Fruit fly (Drosophila melanogaster) whole organism, embryonic: Measurements from ENCODE around the gene Syx13.
A peak's percentile ranks its signal among the peaks of the same experiment; 100 is the strongest.

Source experiments
- Atf-2 ChIP-seq: fragments of 200-800 bp; sonication (Bioruptor generic); optimal IDR thresholded peaks from 2 replicates; lab custom pipeline; 2016; ENCODE audit warnings: missing biosample characterization, missing genetic modification characterization
- Atf6 ChIP-seq: fragments of 200-800 bp; sonication (Bioruptor generic); IDR thresholded peaks from 2 replicates; pipeline ENCODE4 v1.3.6; 2022; ENCODE audit warnings: missing biosample characterization, missing genetic modification characterization
- B-H2 ChIP-seq: fragments of 200-800 bp; sonication (Bioruptor generic); optimal IDR thresholded peaks from 2 replicates; lab custom pipeline; 2018; ENCODE audit warnings: missing biosample characterization, mild to moderate bottlenecking, missing genetic modification characterization
- BtbVII ChIP-seq: fragments of 200-800 bp; sonication (Bioruptor generic); optimal IDR thresholded peaks from 3 replicates; lab custom pipeline; 2017; ENCODE audit warnings: missing biosample characterization, mild to moderate bottlenecking, missing genetic modification characterization
- CG10654 ChIP-seq: fragments of 200-800 bp; sonication (Bioruptor generic); optimal IDR thresholded peaks from 2 replicates; lab custom pipeline; 2016; ENCODE audit warnings: missing biosample characterization, missing genetic modification characterization
- CG10959 ChIP-seq: fragments of 200-800 bp; sonication (Bioruptor generic); IDR thresholded peaks from 2 replicates; pipeline ENCODE4 v1.3.6; 2022; ENCODE audit warnings: missing biosample characterization, missing genetic modification characterization
- CG11247 ChIP-seq: fragments of 200-800 bp; sonication (Bioruptor generic); IDR thresholded peaks from 2 replicates; pipeline ENCODE4 v1.3.6; 2022; ENCODE audit warnings: missing biosample characterization, missing genetic modification characterization
- CG11504 ChIP-seq: fragments of 200-800 bp; sonication (Bioruptor generic); optimal IDR thresholded peaks from 3 replicates; lab custom pipeline; 2019; ENCODE audit warnings: missing biosample characterization, mild to moderate bottlenecking, missing genetic modification characterization, moderate library complexity
- CG12942 ChIP-seq: fragments of 200-800 bp; sonication (Bioruptor generic); optimal IDR thresholded peaks from 3 replicates; lab custom pipeline; 2016; ENCODE audit warnings: missing biosample characterization, missing genetic modification characterization
- CG13624 ChIP-seq: fragments of 200-800 bp; sonication (Bioruptor generic); optimal IDR thresholded peaks from 2 replicates; lab custom pipeline; 2016; ENCODE audit warnings: missing biosample characterization, missing genetic modification characterization
- CG15073 ChIP-seq: fragments of 200-800 bp; sonication (Bioruptor generic); optimal IDR thresholded peaks from 2 replicates; lab custom pipeline; 2016; ENCODE audit warnings: missing biosample characterization, missing genetic modification characterization
- CG15269 ChIP-seq: fragments of 200-800 bp; sonication (Bioruptor generic); optimal IDR thresholded peaks from 2 replicates; lab custom pipeline; 2018; ENCODE audit warnings: missing biosample characterization, mild to moderate bottlenecking, missing genetic modification characterization, moderate library complexity
- CG16813 ChIP-seq: fragments of 200-800 bp; sonication (Bioruptor generic); IDR thresholded peaks from 3 replicates; pipeline ENCODE4 v1.3.6; 2022; ENCODE audit warnings: missing biosample characterization, missing genetic modification characterization; ENCODE audit not compliant: partially characterized antibody
- CG17328 ChIP-seq: fragments of 200-800 bp; sonication (Bioruptor generic); IDR thresholded peaks from 2 replicates; pipeline ENCODE4 v1.3.6; 2022; ENCODE audit warnings: missing biosample characterization, missing genetic modification characterization
- CG17385 ChIP-seq: fragments of 200-800 bp; sonication (Bioruptor generic); optimal IDR thresholded peaks from 3 replicates; lab custom pipeline; 2018; ENCODE audit warnings: missing biosample characterization, mild to moderate bottlenecking, missing genetic modification characterization
- CG17802 ChIP-seq: fragments of 200-800 bp; sonication (Bioruptor generic); optimal IDR thresholded peaks from 2 replicates; lab custom pipeline; 2018; ENCODE audit warnings: missing biosample characterization, mild to moderate bottlenecking, missing genetic modification characterization, moderate library complexity
- CG18619 ChIP-seq: fragments of 200-800 bp; sonication (Bioruptor generic); optimal IDR thresholded peaks from 3 replicates; lab custom pipeline; 2017; ENCODE audit warnings: missing biosample characterization, mild to moderate bottlenecking, missing genetic modification characterization
- CG2875 ChIP-seq: fragments of 200-800 bp; sonication (Bioruptor generic); optimal IDR thresholded peaks from 2 replicates; lab custom pipeline; 2017; ENCODE audit warnings: missing biosample characterization, mild to moderate bottlenecking, missing genetic modification characterization, missing genetic modification reagents
- CG30020 ChIP-seq: fragments of 200-800 bp; optimal IDR thresholded peaks from 2 replicates; lab custom pipeline; 2019; ENCODE audit warnings: missing biosample characterization, mild to moderate bottlenecking, missing genetic modification characterization, moderate library complexity
- CG30403 ChIP-seq: fragments of 200-800 bp; sonication (Bioruptor generic); optimal IDR thresholded peaks from 3 replicates; lab custom pipeline; 2016; ENCODE audit warnings: missing biosample characterization, missing genetic modification characterization
- CG3163 ChIP-seq: fragments of 200-800 bp; sonication (Bioruptor generic); optimal IDR thresholded peaks from 3 replicates; lab custom pipeline; 2016; ENCODE audit warnings: missing biosample characterization, missing genetic modification characterization
- CG3847 ChIP-seq: fragments of 200-800 bp; sonication (Bioruptor generic); IDR thresholded peaks from 2 replicates; pipeline ENCODE4 v1.3.6; 2022; ENCODE audit warnings: missing biosample characterization, missing genetic modification characterization
- CG7745 ChIP-seq: fragments of 200-800 bp; sonication (Bioruptor generic); optimal IDR thresholded peaks from 2 replicates; lab custom pipeline; 2018; ENCODE audit warnings: missing biosample characterization, mild to moderate bottlenecking, missing genetic modification characterization, moderate library complexity
- Deaf1 ChIP-seq: fragments of 200-800 bp; optimal IDR thresholded peaks from 3 replicates; lab custom pipeline; 2019; ENCODE audit warnings: missing biosample characterization, mild to moderate bottlenecking, missing genetic modification characterization, moderate library complexity
- Dp ChIP-seq: fragments of 200-800 bp; sonication (Bioruptor generic); optimal IDR thresholded peaks from 2 replicates; lab custom pipeline; 2018; ENCODE audit warnings: missing biosample characterization, mild to moderate bottlenecking, missing genetic modification characterization, moderate library complexity
- Ets65A ChIP-seq: fragments of 200-800 bp; sonication (Bioruptor generic); peaks from one replicate; lab custom pipeline; 2016; ENCODE audit warnings: missing biosample characterization, missing genetic modification characterization
- Ets97D ChIP-seq: fragments of 200-800 bp; sonication (Bioruptor generic); optimal IDR thresholded peaks from 3 replicates; lab custom pipeline; 2016; ENCODE audit warnings: missing biosample characterization, missing genetic modification characterization
- Fer2 ChIP-seq: fragments of 200-800 bp; sonication (Bioruptor generic); optimal IDR thresholded peaks from 2 replicates; lab custom pipeline; 2018; ENCODE audit warnings: missing biosample characterization, mild to moderate bottlenecking, missing genetic modification characterization, moderate library complexity
- Hmr ChIP-seq: fragments of 200-800 bp; sonication (Bioruptor generic); optimal IDR thresholded peaks from 3 replicates; lab custom pipeline; 2017; ENCODE audit warnings: mild to moderate bottlenecking, missing biosample characterization, missing genetic modification reagents, missing genetic modification characterization
- Lpt ChIP-seq: fragments of >200 bp; optimal IDR thresholded peaks from 2 replicates; lab custom pipeline; 2018; ENCODE audit warnings: missing biosample characterization, missing genetic modification characterization
- Nf-YA ChIP-seq: fragments of 200-800 bp; sonication (Bioruptor generic); IDR thresholded peaks from 2 replicates; pipeline ENCODE4 v1.3.6; 2022; ENCODE audit warnings: missing biosample characterization, missing genetic modification characterization
- bowl ChIP-seq: fragments of 200-800 bp; sonication (Bioruptor generic); IDR thresholded peaks from 2 replicates; pipeline ENCODE4 v1.3.6; 2022; ENCODE audit warnings: missing biosample characterization, missing genetic modification characterization
- chinmo ChIP-seq: fragments of 200-800 bp; sonication (Bioruptor generic); IDR thresholded peaks from 4 replicates; pipeline ENCODE4 v1.3.6; 2022; ENCODE audit warnings: missing biosample characterization, missing genetic modification characterization; ENCODE audit not compliant: partially characterized antibody
- crp ChIP-seq, 2 experiments: fragments of 200-800 bp; sonication (Bioruptor generic); optimal IDR thresholded peaks; 2 replicates in 1 of 2; 3 replicates in 1 of 2; lab custom pipeline; 2017; ENCODE audit warnings: missing biosample characterization in 2 of 2, missing genetic modification characterization in 2 of 2, mild to moderate bottlenecking in 1 of 2, moderate library complexity in 1 of 2
- fd102C ChIP-seq: fragments of 200-800 bp; sonication (Bioruptor generic); optimal IDR thresholded peaks from 2 replicates; lab custom pipeline; 2018; ENCODE audit warnings: missing biosample characterization, mild to moderate bottlenecking, missing genetic modification characterization, moderate library complexity
- gce ChIP-seq: fragments of 200-800 bp; sonication (Bioruptor generic); IDR thresholded peaks from 3 replicates; pipeline ENCODE4 v1.3.6; 2022; ENCODE audit warnings: missing biosample characterization, missing genetic modification characterization
- ind ChIP-seq: fragments of 200-800 bp; sonication (Bioruptor generic); optimal IDR thresholded peaks from 3 replicates; lab custom pipeline; 2016; ENCODE audit warnings: missing biosample characterization, missing genetic modification characterization
- inv ChIP-seq: fragments of 200-800 bp; sonication (Bioruptor generic); IDR thresholded peaks from 2 replicates; pipeline ENCODE4 v1.3.6; 2022; ENCODE audit warnings: missing biosample characterization, missing genetic modification characterization; ENCODE audit not compliant: partially characterized antibody
- kah ChIP-seq: fragments of 200-800 bp; sonication (Bioruptor generic); optimal IDR thresholded peaks from 2 replicates; lab custom pipeline; 2018; ENCODE audit warnings: missing biosample characterization, mild to moderate bottlenecking, missing genetic modification characterization
- klu ChIP-seq: fragments of 200-800 bp; sonication (Bioruptor generic); IDR thresholded peaks from 2 replicates; pipeline ENCODE4 v1.3.6; 2022; ENCODE audit warnings: missing biosample characterization, missing genetic modification characterization
- lmd ChIP-seq: fragments of 200-800 bp; sonication (Bioruptor generic); IDR thresholded peaks from 2 replicates; pipeline ENCODE4 v1.3.6; 2022; ENCODE audit warnings: missing biosample characterization, missing genetic modification characterization
- luna ChIP-seq: fragments of 200-800 bp; sonication (Bioruptor generic); optimal IDR thresholded peaks from 2 replicates; lab custom pipeline; 2016; ENCODE audit warnings: missing biosample characterization, missing genetic modification characterization
- nau ChIP-seq: fragments of 200-800 bp; sonication (Bioruptor generic); optimal IDR thresholded peaks from 3 replicates; lab custom pipeline; 2017; ENCODE audit warnings: missing biosample characterization, mild to moderate bottlenecking, missing genetic modification characterization, missing genetic modification reagents
- phol ChIP-seq: fragments of 200-800 bp; sonication (Bioruptor generic); optimal IDR thresholded peaks from 3 replicates; lab custom pipeline; 2018; ENCODE audit warnings: missing biosample characterization, mild to moderate bottlenecking, missing genetic modification characterization, moderate library complexity
- row ChIP-seq: fragments of 200-800 bp; sonication (Bioruptor generic); IDR thresholded peaks from 3 replicates; pipeline ENCODE4 v1.3.6; 2022; ENCODE audit warnings: missing biosample characterization, missing genetic modification characterization
- sens ChIP-seq: fragments of 200-800 bp; sonication (Bioruptor generic); peaks from one replicate; lab custom pipeline; 2016; ENCODE audit warnings: missing biosample characterization, missing genetic modification characterization
- sisA ChIP-seq: fragments of 200-800 bp; sonication (Bioruptor generic); IDR thresholded peaks from 2 replicates; pipeline ENCODE4 v1.3.6; 2022; ENCODE audit warnings: missing biosample characterization, missing genetic modification characterization
- so ChIP-seq: fragments of 200-800 bp; sonication (Bioruptor generic); IDR thresholded peaks from 3 replicates; pipeline ENCODE4 v1.3.6; 2022; ENCODE audit warnings: missing biosample characterization, missing genetic modification characterization
- tap ChIP-seq: fragments of 200-800 bp; optimal IDR thresholded peaks from 3 replicates; lab custom pipeline; 2019; ENCODE audit warnings: missing biosample characterization, mild to moderate bottlenecking, missing genetic modification characterization, moderate library complexity
- tup ChIP-seq: fragments of 200-800 bp; sonication (Bioruptor generic); optimal IDR thresholded peaks from 2 replicates; lab custom pipeline; 2016; ENCODE audit warnings: missing biosample characterization, mild to moderate bottlenecking, missing genetic modification characterization, moderate library complexity
- usp ChIP-seq: fragments of >200 bp; optimal IDR thresholded peaks from 2 replicates; lab custom pipeline; 2017; ENCODE audit warnings: missing biosample characterization, missing genetic modification characterization
- zfh2 ChIP-seq: fragments of 200-800 bp; sonication (Bioruptor generic); optimal IDR thresholded peaks from 2 replicates; lab custom pipeline; 2016; ENCODE audit warnings: missing biosample characterization, missing genetic modification characterization

The Syx13 gene

dm6 chr3L:13021727-13022126 is 22.5 kb upstream of the Syx13 start (continued):
- TF ChIP-seq zfh2 (GFP tag; lab: Kevin White, UChicago) (peak; percentile 22), sisA (GFP tag; lab: Robert Waterston, UW) (no peak), crp (GFP tag; optimal IDR thresholded peaks at IDR 0.05; lab: Kevin White, UChicago) (peak in 1 of 2 experiments; percentile 19), Nf-YA (no peak), CG3847 (GFP tag; lab: Robert Waterston, UW) (no peak), Lpt (GFP tag; lab: Kevin White, UChicago) (no peak), bowl (0 out of 2 replicates have a peak, but pooled peaks have one; percentile 4), lmd (GFP tag; lab: Robert Waterston, UW) (peak; percentile 22; the same call in 1 of the 2 replicates), ind (GFP tag; lab: Kevin White, UChicago) (peak; percentile 8), CG3163 (GFP tag; lab: Kevin White, UChicago) (no peak), CG2875 (GFP tag; lab: Kevin White, UChicago) (no peak), sens (no peak), Fer2 (tag; lab: Kevin White, UChicago) (no peak), tap (tag; lab: Kevin White, UChicago) (peak; percentile 21), row (GFP tag; lab: Robert Waterston, UW) (peak; percentile 27; the same call in 1 of the 3 replicates), CG15073 (GFP tag; lab: Kevin White, UChicago) (peak; percentile 97), B-H2 (GFP tag; lab: Kevin White, UChicago) (no peak), Atf6 (0 out of 2 replicates have a peak, but pooled peaks have one; percentile 8), CG12942 (GFP tag; lab: Kevin White, UChicago) (no peak), CG18619 (GFP tag; lab: Kevin White, UChicago) (peak; percentile 3), CG13624 (no peak), BtbVII (GFP tag; lab: Kevin White, UChicago) (no peak), so (GFP tag; lab: Robert Waterston, UW) (no peak), CG11247 (0 out of 2 replicates have a peak, but pooled peaks have one; percentile 33), CG10654 (no peak), CG15269 (peak; percentile 53), CG10959 (GFP tag; lab: Robert Waterston, UW) (no peak), CG16813 (GFP tag; lab: Robert Waterston, UW) (no peak), Atf-2 (GFP tag; lab: Kevin White, UChicago) (peak; percentile 27), CG30403 (GFP tag; lab: Kevin White, UChicago) (peak; percentile 20), CG7745 (tag; lab: Kevin White, UChicago) (no peak), inv (GFP tag; lab: Robert Waterston, UW) (no peak), CG30020 (tag; lab: Kevin White, UChicago) (no peak), Dp (GFP tag; lab: Kevin White, UChicago) (no peak), CG17328 (GFP tag; lab: Robert Waterston, UW) (no peak), CG17802 (tag; lab: Kevin White, UChicago) (no peak), kah (GFP tag; lab: Kevin White, UChicago) (no peak), phol (tag; lab: Kevin White, UChicago) (peak; percentile 10), Hmr (peak; percentile 37), nau (GFP tag; lab: Kevin White, UChicago) (no peak), CG11504 (tag; lab: Kevin White, UChicago) (peak; percentile 43), klu (no peak), luna (no peak), CG17385 (GFP tag; lab: Kevin White, UChicago) (peak; percentile 43), Deaf1 (tag; lab: Kevin White, UChicago) (no peak), tup (GFP tag; lab: Kevin White, UChicago) (no peak), chinmo (no peak), usp (GFP tag; lab: Kevin White, UChicago) (no peak), fd102C (GFP tag; lab: Kevin White, UChicago) (no peak), gce (GFP tag; lab: Robert Waterston, UW) (no peak), Ets65A (GFP tag; lab: Kevin White, UChicago) (no peak), Ets97D (no peak)
